Worm (Caenorhabditis elegans): ENCODE results near the gene nhr-277.

- TF ChIP-seq nhr-77 (tag; optimal IDR thresholded peaks at IDR 0.05) (no peak), unc-62 (GFP tag; optimal IDR thresholded peaks at IDR 0.05) (no peak), nhr-25 (tag; optimal IDR thresholded peaks at IDR 0.05) (no peak), skn-1 (tag; optimal IDR thresholded peaks at IDR 0.05) (no peak), unc-39 (tag; optimal IDR thresholded peaks at IDR 0.05) (no peak), snpc-4 (tag; optimal IDR thresholded peaks at IDR 0.05) (no peak), nhr-11 (tag; optimal IDR thresholded peaks at IDR 0.05) (no peak), aly-2 (tag; optimal IDR thresholded peaks at IDR 0.05) (no peak), nfya-1 (tag; optimal IDR thresholded peaks at IDR 0.05; ENCODE audit: insufficient read depth) (no peak), pha-4 (tag; optimal IDR thresholded peaks at IDR 0.05) (no peak)
Observed at ce11 chrIV:2729957-2730356, 12.8 kb upstream of the nhr-277 start, which contains the start of gene Y94H6A.2.
